Fruit fly (Drosophila melanogaster) whole organism, embryonic: ENCODE measurements around the gene CG42812.

Experiments used
- CG12236 ChIP-seq: fragments of 200-800 bp; sonication (Bioruptor generic); optimal IDR thresholded peaks from 2 replicates; lab custom pipeline; 2016; ENCODE audit warnings: missing biosample characterization, missing genetic modification characterization
- CG17829 ChIP-seq: fragments of 200-800 bp; optimal IDR thresholded peaks from 2 replicates; lab custom pipeline; 2019; ENCODE audit warnings: missing biosample characterization, mild to moderate bottlenecking, missing genetic modification characterization, moderate library complexity
- CG3838 ChIP-seq: fragments of 200-800 bp; sonication (Bioruptor generic); optimal IDR thresholded peaks from 3 replicates; lab custom pipeline; 2016; ENCODE audit warnings: missing biosample characterization, missing genetic modification characterization
- MBD-R2 ChIP-seq: fragments of 200-800 bp; sonication (Bioruptor generic); IDR thresholded peaks from 2 replicates; pipeline ENCODE4 v1.3.6; 2022; ENCODE audit warnings: missing biosample characterization, missing genetic modification characterization
- gsb-n ChIP-seq: fragments of 200-800 bp; sonication (Bioruptor generic); optimal IDR thresholded peaks from 3 replicates; lab custom pipeline; 2018; ENCODE audit warnings: missing biosample characterization, mild to moderate bottlenecking, missing genetic modification characterization
- knrl ChIP-seq: fragments of 200-800 bp; sonication (Bioruptor generic); IDR thresholded peaks from 3 replicates; pipeline ENCODE4 v1.3.6; 2022; ENCODE audit warnings: missing biosample characterization, missing genetic modification characterization; ENCODE audit not compliant: partially characterized antibody
- sima ChIP-seq: fragments of 200-800 bp; sonication (Bioruptor generic); optimal IDR thresholded peaks from 2 replicates; lab custom pipeline; 2016; ENCODE audit warnings: missing biosample characterization, missing genetic modification characterization

DNA sequence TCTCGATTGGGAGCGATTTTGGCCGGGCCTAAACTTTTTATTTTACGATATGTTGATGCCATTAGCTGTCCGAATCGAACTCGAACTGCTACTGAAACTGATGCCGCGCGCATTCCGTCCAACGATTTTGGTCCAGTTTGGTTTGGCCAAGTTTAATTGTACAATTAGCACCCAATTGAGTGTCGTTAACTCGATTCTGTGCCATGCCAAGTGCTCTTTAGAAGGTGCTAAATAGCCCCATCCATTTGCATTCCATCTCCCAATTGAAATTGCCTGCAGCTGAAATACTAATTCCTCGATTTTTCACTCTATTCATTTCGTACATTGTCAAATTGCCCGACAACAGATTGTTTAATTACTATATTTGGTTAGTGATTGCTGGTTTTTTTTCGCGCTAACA lies 7.6 kb upstream of the CG42812 start, which contains the start of gene CG17781:
- TF ChIP-seq knrl (GFP tag; lab: Robert Waterston, UW), result no peak
- no peak for TF ChIP-seq sima (GFP tag; lab: Kevin White, UChicago)
- no peak for TF ChIP-seq MBD-R2
- TF ChIP-seq CG17829 (tag; lab: Kevin White, UChicago), result no peak
- TF ChIP-seq CG3838, result no peak
- no peak for TF ChIP-seq CG12236 (GFP tag; lab: Kevin White, UChicago)
- no peak for TF ChIP-seq gsb-n (tag; lab: Kevin White, UChicago)
